Worm (Caenorhabditis elegans): ENCODE data around the gene nap-1.

Gene nap-1

ce11 chrIV:8379278-8379677, at the start of gene nap-1:
Gene nap-1, minus strand, starts transcription at chrIV:8379319.
- peak; percentile 40 for TF ChIP-seq F23B12.7 (tag; optimal IDR thresholded peaks at IDR 0.05; ENCODE audit: insufficient read depth)
- no peak for TF ChIP-seq Y53G8AR.9 (GFP tag; conservative IDR thresholded peaks at IDR 0.05)
- peak; percentile 28 for TF ChIP-seq lsl-1 (GFP tag; optimal IDR thresholded peaks at IDR 0.05)
- peak; percentile 34; the same call in 1 of the 2 replicates for TF ChIP-seq hmg-1.2 (GFP tag; IDR thresholded peaks at IDR 0.05)
- TF ChIP-seq F33H1.4 (GFP tag; IDR thresholded peaks at IDR 0.05), result peak; percentile 92
- no peak for TF ChIP-seq ztf-18 (tag; optimal IDR thresholded peaks at IDR 0.05)
- TF ChIP-seq athp-1 (tag; optimal IDR thresholded peaks at IDR 0.05), result no peak
- TF ChIP-seq lin-54 (GFP tag; optimal IDR thresholded peaks at IDR 0.05), result peak; percentile 26
- no peak for TF ChIP-seq K11D2.4 (GFP tag; IDR thresholded peaks at IDR 0.05)
- TF ChIP-seq attf-5 (GFP tag; optimal IDR thresholded peaks at IDR 0.05), result peak; percentile 75
- TF ChIP-seq madf-6 (GFP tag; IDR thresholded peaks at IDR 0.05), result peak; percentile 50; the same call in 1 of the 2 replicates
- peak; percentile 6 for TF ChIP-seq snpc-1.3 (tag; optimal IDR thresholded peaks at IDR 0.05; ENCODE audit: insufficient read depth)
- TF ChIP-seq F10E7.11 (tag; optimal IDR thresholded peaks at IDR 0.05), result no peak
- no peak for TF ChIP-seq T07F8.4 (tag; optimal IDR thresholded peaks at IDR 0.05)
- TF ChIP-seq nhr-179 (tag; optimal IDR thresholded peaks at IDR 0.05), result no peak
- TF ChIP-seq pbrm-1 (GFP tag; IDR thresholded peaks at IDR 0.05), result peak; percentile 27; the same call in 1 of the 2 replicates
- TF ChIP-seq rcor-1 (GFP tag; IDR thresholded peaks at IDR 0.05), result peak; percentile 51; the same call in 1 of the 2 replicates
- peak; percentile 6 for TF ChIP-seq dpl-1 (GFP tag; optimal IDR thresholded peaks at IDR 0.05)
- no peak; the same call in 1 of the 2 replicates for TF ChIP-seq egrh-3 (GFP tag; IDR thresholded peaks at IDR 0.05)
- no peak for TF ChIP-seq ztf-25 (GFP tag; IDR thresholded peaks at IDR 0.05)
- TF ChIP-seq lin-40 (tag; optimal IDR thresholded peaks at IDR 0.05), result peak; percentile 37
- no peak for TF ChIP-seq mxl-1 (tag; optimal IDR thresholded peaks at IDR 0.05)
- TF ChIP-seq snpc-4 (GFP tag; optimal IDR thresholded peaks at IDR 0.05), result no peak
- peak in 2 of 4 experiments; percentile 53 to 80 for TF ChIP-seq snpc-4 (tag; optimal IDR thresholded peaks at IDR 0.05)
- TF ChIP-seq ceh-27 (GFP tag; optimal IDR thresholded peaks at IDR 0.05), result peak; percentile 55
- peak; percentile 63; the same call in 1 of the 2 replicates for TF ChIP-seq cebp-1 (GFP tag; IDR thresholded peaks at IDR 0.05)
- TF ChIP-seq cebp-1 (tag; optimal IDR thresholded peaks at IDR 0.05), result peak; percentile 75
- 0 out of 2 replicates have a peak, but pooled peaks have one; percentile 49 for TF ChIP-seq nfyb-1 (GFP tag; IDR thresholded peaks at IDR 0.05)
- peak; percentile 55 for TF ChIP-seq tbp1 (GFP tag; optimal IDR thresholded peaks at IDR 0.05)
- peak; percentile 58 for TF ChIP-seq nhr-80 (tag; optimal IDR thresholded peaks at IDR 0.05)

ce11 chrIV:8428492-8428891, 49.4 kb upstream of the nap-1 start:
- TF ChIP-seq pbrm-1 (GFP tag; IDR thresholded peaks at IDR 0.05) (peak; percentile 99), snpc-3.4 (tag; optimal IDR thresholded peaks at IDR 0.05) (peak; percentile 98), gei-17 (GFP tag; optimal IDR thresholded peaks at IDR 0.05) (peak; percentile 58), madf-10 (tag; optimal IDR thresholded peaks at IDR 0.05) (peak; percentile 75), nhr-90 (tag; optimal IDR thresholded peaks at IDR 0.05) (peak; percentile 25), nhr-80 (tag; optimal IDR thresholded peaks at IDR 0.05) (peak; percentile 82), ccch-3 (GFP tag; optimal IDR thresholded peaks at IDR 0.05) (no peak), akir-1 (GFP tag; optimal IDR thresholded peaks at IDR 0.05) (no peak), cebp-1 (GFP tag; IDR thresholded peaks at IDR 0.05) (no peak), cebp-1 (tag; optimal IDR thresholded peaks at IDR 0.05) (no peak), ztf-18 (tag; optimal IDR thresholded peaks at IDR 0.05) (peak; percentile 79), unc-62 (GFP tag; optimal IDR thresholded peaks at IDR 0.05) (no peak), dox-1 (GFP tag; IDR thresholded peaks at IDR 0.05) (peak; percentile 98; the same call in 1 of the 2 replicates), ztf-6 (GFP tag; IDR thresholded peaks at IDR 0.05) (no peak), hmg-20 (GFP tag; IDR thresholded peaks at IDR 0.05) (peak; percentile 54; the same call in 1 of the 2 replicates), ceh-91 (GFP tag; IDR thresholded peaks at IDR 0.05) (peak; percentile 69), aptf-2 (GFP tag; conservative IDR thresholded peaks at IDR 0.05) (no peak), lag-1 (GFP tag; IDR thresholded peaks at IDR 0.05) (no peak), ztf-25 (GFP tag; IDR thresholded peaks at IDR 0.05) (peak; percentile 60; the same call in 1 of the 2 replicates), B0019.2 (GFP tag; conservative IDR thresholded peaks at IDR 0.05) (peak; percentile 85), mxl-1 (tag; optimal IDR thresholded peaks at IDR 0.05) (no peak), B0336.3 (GFP tag; IDR thresholded peaks at IDR 0.05) (peak; percentile 98), F10E7.11 (tag; optimal IDR thresholded peaks at IDR 0.05) (peak; percentile 59), ztf-28 (GFP tag; IDR thresholded peaks at IDR 0.05) (peak; percentile 40; the same call in 1 of the 2 replicates), C17E4.6 (GFP tag; IDR thresholded peaks at IDR 0.05) (peak; percentile 95)

Data from whole organism, young adult.